Worm (Caenorhabditis elegans) whole organism, L1 larva: ENCODE measurements around the gene pisy-1.

Experiments
- C04F5.9 ChIP-seq: sonication (generic microtip); optimal IDR thresholded peaks from 2 replicates; lab custom pipeline; 2016; ENCODE audit warnings: missing genetic modification characterization, missing compliant biosample characterization
- C16A3.4 ChIP-seq: fragments of 150-350 bp; optimal IDR thresholded peaks from 2 replicates; lab custom pipeline; 2014; ENCODE audit warnings: missing biosample characterization, missing genetic modification characterization
- C34B4.2 ChIP-seq: sonication (generic microtip); optimal IDR thresholded peaks from 2 replicates; lab custom pipeline; 2017; ENCODE audit warnings: mild to moderate bottlenecking, missing genetic modification characterization, missing compliant biosample characterization
- F16B12.6 ChIP-seq: fragments of 150-350 bp; optimal IDR thresholded peaks from 2 replicates; lab custom pipeline; 2014; ENCODE audit warnings: missing biosample characterization, missing genetic modification characterization
- alr-1 ChIP-seq: fragments of 200-800 bp; sonication (Bioruptor generic); optimal IDR thresholded peaks from 2 replicates; lab custom pipeline; 2018; ENCODE audit warnings: borderline replicate concordance, mild to moderate bottlenecking, missing genetic modification characterization, missing compliant biosample characterization
- ceh-63 ChIP-seq: fragments of 200-800 bp; sonication (Bioruptor generic); optimal IDR thresholded peaks from 2 replicates; lab custom pipeline; 2018; ENCODE audit warnings: mild to moderate bottlenecking, missing genetic modification characterization, missing compliant biosample characterization
- ceh-8 ChIP-seq: fragments of 200-800 bp; sonication (Bioruptor generic); optimal IDR thresholded peaks from 2 replicates; lab custom pipeline; 2018; ENCODE audit warnings: mild to moderate bottlenecking, missing genetic modification characterization, moderate library complexity, missing compliant biosample characterization
- ceh-82 ChIP-seq, 3 experiments: fragments of 150-350 bp in 1 of 3; sonication (generic microtip) in 2 of 3; optimal IDR thresholded peaks; 2 replicates each; lab custom pipeline; 2014 to 2017; ENCODE audit warnings: missing biosample characterization in 3 of 3, missing genetic modification characterization in 3 of 3
- ces-1 ChIP-seq: fragments of 150-350 bp; optimal IDR thresholded peaks from 2 replicates; lab custom pipeline; 2014; ENCODE audit warnings: missing biosample characterization, missing genetic modification reagents, missing genetic modification characterization
- dpl-1 ChIP-seq, 3 experiments: fragments of 150-350 bp in 2 of 3; sonication (generic microtip) in 1 of 3; optimal IDR thresholded peaks; 2 replicates each; lab custom pipeline; 2014 to 2017; ENCODE audit warnings: missing biosample characterization in 3 of 3, missing genetic modification characterization in 3 of 3, missing genetic modification reagents in 3 of 3
- dsc-1 ChIP-seq: sonication (generic microtip); optimal IDR thresholded peaks from 2 replicates; lab custom pipeline; 2016; ENCODE audit warnings: mild to moderate bottlenecking, missing genetic modification characterization, missing compliant biosample characterization
- efl-1 ChIP-seq, 4 experiments: fragments of 150-350 bp; optimal IDR thresholded peaks in 3 of 4; peaks in 1 of 4; 1 replicate in 1 of 4; 2 replicates in 3 of 4; lab custom pipeline; 2014; ENCODE audit warnings: missing biosample characterization in 2 of 4, missing genetic modification characterization in 2 of 4, missing genetic modification reagents in 2 of 4
- egl-27 ChIP-seq, 2 experiments: fragments of 150-350 bp in 1 of 2; sonication (generic microtip); optimal IDR thresholded peaks; 3 replicates each; lab custom pipeline; 2017 to 2018; ENCODE audit warnings: missing biosample characterization in 2 of 2, missing genetic modification characterization in 2 of 2, missing genetic modification reagents in 2 of 2
- elt-2 ChIP-seq: sonication (generic microtip); optimal IDR thresholded peaks from 2 replicates; lab custom pipeline; 2016; ENCODE audit warnings: missing genetic modification characterization, mild to moderate bottlenecking, inconsistent platforms, missing compliant biosample characterization, missing genetic modification reagents
- grh-1 ChIP-seq: fragments of 200-800 bp; sonication (Bioruptor generic); IDR thresholded peaks from 2 replicates; pipeline ENCODE4 v1.3.6; 2022; ENCODE audit warnings: missing genetic modification reagents, missing genetic modification characterization, missing compliant biosample characterization
- hlh-17 ChIP-seq: fragments of 200-800 bp; sonication (Bioruptor generic); optimal IDR thresholded peaks from 2 replicates; lab custom pipeline; 2018; ENCODE audit warnings: missing genetic modification characterization, mild to moderate bottlenecking, missing compliant biosample characterization, moderate library complexity, borderline replicate concordance
- isw-1 ChIP-seq: fragments of 200-800 bp; sonication (Bioruptor generic); IDR thresholded peaks from 2 replicates; pipeline ENCODE4 v1.3.6; 2022; ENCODE audit warnings: missing genetic modification characterization, missing compliant biosample characterization
- lin-13 ChIP-seq: fragments of 150-350 bp; optimal IDR thresholded peaks from 2 replicates; lab custom pipeline; 2014; ENCODE audit warnings: missing biosample characterization, missing genetic modification reagents, missing genetic modification characterization
- lin-15B ChIP-seq: fragments of 150-350 bp; sonication (generic microtip); optimal IDR thresholded peaks from 3 replicates; lab custom pipeline; 2014; ENCODE audit warnings: missing biosample characterization, missing genetic modification characterization
- lin-35 ChIP-seq, 2 experiments: fragments of 150-350 bp; optimal IDR thresholded peaks; 2 replicates each; lab custom pipeline; 2014; ENCODE audit warnings: missing biosample characterization in 2 of 2, missing genetic modification characterization in 2 of 2, missing genetic modification reagents in 2 of 2
- lin-39 ChIP-seq: fragments of 150-350 bp; optimal IDR thresholded peaks from 2 replicates; lab custom pipeline; 2014; ENCODE audit warnings: missing biosample characterization, missing genetic modification reagents, missing genetic modification characterization
- lsy-2 ChIP-seq, 2 experiments: fragments of 150-350 bp; optimal IDR thresholded peaks; 2 replicates each; lab custom pipeline; 2014; ENCODE audit warnings: missing biosample characterization in 2 of 2, missing genetic modification characterization in 2 of 2
- mdl-1 ChIP-seq, 2 experiments: fragments of 150-350 bp; optimal IDR thresholded peaks; 2 replicates each; lab custom pipeline; 2014 to 2017; ENCODE audit warnings: missing biosample characterization in 2 of 2, missing genetic modification characterization in 2 of 2, inconsistent platforms in 1 of 2
- mef-2 ChIP-seq: fragments of 150-350 bp; optimal IDR thresholded peaks from 2 replicates; lab custom pipeline; 2014; ENCODE audit warnings: missing biosample characterization, missing genetic modification characterization
- nhr-11 ChIP-seq: fragments of 150-350 bp; optimal IDR thresholded peaks from 2 replicates; lab custom pipeline; 2014; ENCODE audit warnings: missing biosample characterization, missing genetic modification characterization
- nhr-12 ChIP-seq: sonication (generic microtip); optimal IDR thresholded peaks from 2 replicates; lab custom pipeline; 2017; ENCODE audit warnings: missing biosample characterization, missing genetic modification characterization
- nhr-19 ChIP-seq: fragments of 200-800 bp; sonication (Bioruptor generic); conservative IDR thresholded peaks from 2 replicates; pipeline ENCODE4 v1.3.6; 2022; ENCODE audit warnings: missing genetic modification characterization, missing compliant biosample characterization
- nhr-20 ChIP-seq: sonication (generic microtip); optimal IDR thresholded peaks from 2 replicates; lab custom pipeline; 2016; ENCODE audit warnings: mild to moderate bottlenecking, missing genetic modification characterization, missing compliant biosample characterization
- nhr-85 ChIP-seq: sonication (generic microtip); peaks from one replicate; lab custom pipeline; 2016; ENCODE audit warnings: missing genetic modification characterization, inconsistent platforms, missing compliant biosample characterization
- rnt-1 ChIP-seq: sonication (generic microtip); optimal IDR thresholded peaks from 2 replicates; lab custom pipeline; 2016; ENCODE audit warnings: mild to moderate bottlenecking, missing genetic modification characterization, moderate library complexity, missing compliant biosample characterization
- skn-1 ChIP-seq: fragments of 150-350 bp; optimal IDR thresholded peaks from 2 replicates; lab custom pipeline; 2014; ENCODE audit warnings: missing biosample characterization, missing genetic modification characterization
- snpc-4 ChIP-seq: fragments of 150-350 bp; optimal IDR thresholded peaks from 2 replicates; lab custom pipeline; 2014; ENCODE audit warnings: missing biosample characterization, missing genetic modification characterization
- snu-23 ChIP-seq: sonication (generic microtip); optimal IDR thresholded peaks from 2 replicates; lab custom pipeline; 2016; ENCODE audit warnings: missing genetic modification characterization, missing compliant biosample characterization
- sup-37 ChIP-seq: fragments of 200-800 bp; sonication (Bioruptor generic); optimal IDR thresholded peaks from 2 replicates; lab custom pipeline; 2018; ENCODE audit warnings: mild to moderate bottlenecking, missing genetic modification characterization, missing compliant biosample characterization
- swsn-7 ChIP-seq: sonication (generic microtip); optimal IDR thresholded peaks from 2 replicates; lab custom pipeline; 2016; ENCODE audit warnings: missing genetic modification characterization, missing compliant biosample characterization
- tbx-2 ChIP-seq: sonication (generic microtip); optimal IDR thresholded peaks from 2 replicates; lab custom pipeline; 2016; ENCODE audit warnings: missing genetic modification characterization, missing compliant biosample characterization
- tlp-1 ChIP-seq: fragments of 150-350 bp; optimal IDR thresholded peaks from 2 replicates; lab custom pipeline; 2014; ENCODE audit warnings: missing biosample characterization, missing genetic modification characterization
- unc-130 ChIP-seq: fragments of 150-350 bp; optimal IDR thresholded peaks from 2 replicates; lab custom pipeline; 2017; ENCODE audit warnings: missing biosample characterization, missing genetic modification characterization, inconsistent platforms
- vab-15 ChIP-seq: sonication (generic microtip); optimal IDR thresholded peaks from 2 replicates; lab custom pipeline; 2017; ENCODE audit warnings: missing genotype, mild to moderate bottlenecking, missing genetic modification characterization, missing compliant biosample characterization
- xbp-1 ChIP-seq: sonication (generic microtip); optimal IDR thresholded peaks from 2 replicates; lab custom pipeline; 2016; ENCODE audit warnings: missing genetic modification characterization, missing compliant biosample characterization

Gene pisy-1

DNA sequence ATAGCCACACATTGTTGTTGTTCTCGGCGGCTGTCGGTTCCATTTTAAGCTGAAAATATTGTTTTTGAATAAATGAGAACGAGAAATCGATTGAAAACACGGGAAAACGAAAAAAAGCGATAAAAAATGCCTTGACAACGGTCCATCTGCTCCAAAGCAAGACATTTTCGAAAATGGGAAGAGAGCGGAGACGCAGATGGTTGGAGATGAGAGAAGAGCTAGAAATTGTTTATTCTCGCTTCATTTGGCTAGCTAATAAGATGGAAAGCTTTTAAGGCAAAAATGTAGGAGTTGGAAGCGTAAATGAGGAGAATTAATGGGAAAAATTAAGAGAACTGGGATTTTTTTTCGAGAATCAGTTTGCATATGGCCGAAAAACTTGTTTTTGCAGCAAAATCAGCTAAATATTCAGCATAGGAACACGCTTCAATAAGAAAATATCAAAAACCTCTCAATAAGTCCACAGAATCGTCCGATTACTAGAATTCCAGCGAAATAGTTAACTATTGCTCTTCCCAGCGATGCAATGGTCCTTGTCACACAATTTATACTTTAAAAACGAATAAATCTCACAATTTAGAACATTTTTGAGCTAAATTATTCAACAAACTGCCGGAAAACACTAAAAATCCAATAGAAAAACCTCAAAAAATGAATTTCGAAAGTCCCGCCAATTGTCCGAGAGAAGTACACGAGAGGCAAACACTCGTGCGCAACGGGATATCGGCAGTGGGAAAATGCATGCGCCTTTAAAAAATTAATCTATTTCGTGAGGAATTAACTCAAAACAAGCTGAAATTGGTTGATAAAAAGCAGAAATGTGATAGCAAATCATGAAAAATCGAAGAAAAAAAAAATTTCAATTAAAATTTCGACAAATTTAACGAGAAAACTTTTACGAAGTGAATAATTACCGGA, at the start of gene pisy-1:
TSS of gene pisy-1 (minus strand) at position 51 of the 918 bp plus-strand sequence.
- no peak for TF ChIP-seq grh-1 (GFP tag; lab: Robert Waterston, UW)
- peak; percentile 37 for TF ChIP-seq C16A3.4 (tag; lab: Kevin White, UChicago)
- peak; percentile 9 for TF ChIP-seq dsc-1
- TF ChIP-seq sup-37 (GFP tag; lab: Kevin White, UChicago), result no peak
- peak; percentile 53 for TF ChIP-seq vab-15 (tag; lab: Kevin White, UChicago)
- peak; percentile 14 for TF ChIP-seq nhr-20 (tag; lab: Kevin White, UChicago)
- peak; percentile 21 for TF ChIP-seq swsn-7 (tag; lab: Kevin White, UChicago)
- peak; percentile 77 to 90 (median 81) for TF ChIP-seq dpl-1 (GFP tag; optimal IDR thresholded peaks at IDR 0.05; lab: Kevin White, UChicago)
- TF ChIP-seq lin-13, result peak; percentile 32
- no peak for TF ChIP-seq elt-2 (tag; lab: Kevin White, UChicago)
- TF ChIP-seq lin-15B, result peak; percentile 53
- no peak for TF ChIP-seq nhr-85
- peak; percentile 65 to 86 for TF ChIP-seq efl-1 (optimal IDR thresholded peaks at IDR 0.05; lab: Kevin White, UChicago)
- TF ChIP-seq efl-1 (GFP tag; optimal IDR thresholded peaks at IDR 0.05 in 1 of 2; lab: Kevin White, UChicago), result peak; percentile 89 to 98
- no peak for TF ChIP-seq C34B4.2 (tag; lab: Kevin White, UChicago)
- peak; percentile 89 to 94 for TF ChIP-seq lin-35 (GFP tag; optimal IDR thresholded peaks at IDR 0.05; lab: Kevin White, UChicago)
- peak; percentile 70 for TF ChIP-seq unc-130
- no peak for TF ChIP-seq ceh-8 (GFP tag; lab: Kevin White, UChicago)
- TF ChIP-seq alr-1 (tag; lab: Kevin White, UChicago), result no peak
- peak; percentile 68 for TF ChIP-seq skn-1 (tag; lab: Kevin White, UChicago)
- peak; percentile 32 for TF ChIP-seq F16B12.6 (tag; lab: Kevin White, UChicago)
- TF ChIP-seq nhr-19 (GFP tag; lab: Robert Waterston, UW), result no peak; the same call in 1 of the 2 replicates
- TF ChIP-seq mdl-1 (tag; optimal IDR thresholded peaks at IDR 0.05; lab: Kevin White, UChicago), result peak in 1 of 2 experiments; percentile 52
- TF ChIP-seq isw-1, result peak; percentile 6; the same call in 1 of the 2 replicates
- TF ChIP-seq egl-27 (tag; optimal IDR thresholded peaks at IDR 0.05; lab: Kevin White, UChicago), result no peak
- no peak for TF ChIP-seq nhr-11 (tag; lab: Kevin White, UChicago)
- TF ChIP-seq lsy-2 (tag; optimal IDR thresholded peaks at IDR 0.05; lab: Kevin White, UChicago), result peak; percentile 55 to 80
- no peak for TF ChIP-seq ces-1 (GFP tag; lab: Kevin White, UChicago)
- TF ChIP-seq ceh-63, result no peak
- TF ChIP-seq tlp-1 (tag; lab: Kevin White, UChicago), result no peak
- TF ChIP-seq C04F5.9 (tag; lab: Kevin White, UChicago), result no peak
- TF ChIP-seq tbx-2 (tag; lab: Kevin White, UChicago), result peak; percentile 45
- peak; percentile 27 to 64 (median 38) for TF ChIP-seq ceh-82 (tag; optimal IDR thresholded peaks at IDR 0.05; lab: Kevin White, UChicago)
- TF ChIP-seq lin-39 (tag; lab: Kevin White, UChicago), result peak; percentile 34
- peak; percentile 60 for TF ChIP-seq xbp-1 (tag; lab: Kevin White, UChicago)
- peak; percentile 67 for TF ChIP-seq snu-23 (GFP tag; lab: Kevin White, UChicago)
- TF ChIP-seq hlh-17 (GFP tag; lab: Kevin White, UChicago), result no peak
- TF ChIP-seq mef-2 (tag; lab: Kevin White, UChicago), result no peak
- TF ChIP-seq nhr-12 (tag; lab: Kevin White, UChicago), result no peak
- TF ChIP-seq rnt-1, result peak; percentile 64
- TF ChIP-seq snpc-4, result peak; percentile 53
- TF ChIP-seq, all 84 proteins: peak for 23
